Worm (Caenorhabditis elegans): ENCODE measurements around the gene mrpl-20.

The mrpl-20 gene

ce11 chrII:13321235-13321634, 16.8 kb upstream of the mrpl-20 start:
- TF ChIP-seq pbrm-1 (GFP tag; IDR thresholded peaks at IDR 0.05) (0 out of 2 replicates have a peak, but pooled peaks have one; percentile 42), nfyb-1 (GFP tag; IDR thresholded peaks at IDR 0.05) (peak; percentile 58; the same call in 1 of the 2 replicates), ztf-22 (GFP tag; optimal IDR thresholded peaks at IDR 0.05) (no peak), pha-4 (tag; optimal IDR thresholded peaks at IDR 0.05) (no peak), nhr-90 (tag; optimal IDR thresholded peaks at IDR 0.05) (no peak), lin-35 (GFP tag; optimal IDR thresholded peaks at IDR 0.05) (no peak), lin-40 (tag; optimal IDR thresholded peaks at IDR 0.05) (no peak)

ce11 chrII:13325290-13325689, 12.8 kb upstream of the mrpl-20 start:
- TF ChIP-seq hlh-12 (tag; optimal IDR thresholded peaks at IDR 0.05) (no peak), egrh-3 (GFP tag; IDR thresholded peaks at IDR 0.05) (peak; percentile 52; the same call in 1 of the 2 replicates), zfh-2 (GFP tag; conservative IDR thresholded peaks at IDR 0.05) (peak; percentile 87)

- no peak for TF ChIP-seq bed-1 (GFP tag; IDR thresholded peaks at IDR 0.05)
- TF ChIP-seq ztf-28 (GFP tag; IDR thresholded peaks at IDR 0.05) = 0 out of 2 replicates have a peak, but pooled peaks have one; percentile 31
- TF ChIP-seq zfh-2 (GFP tag; conservative IDR thresholded peaks at IDR 0.05) = peak; percentile 63; the same call in 1 of the 2 replicates
These were observed 11.6 kb upstream of the mrpl-20 start for ce11 chrII:13326478-13326877.

ce11 chrII:13330359-13330758, 7.7 kb upstream of the mrpl-20 start, which contains the start of gene sam-10:
TSS of gene sam-10 (minus strand) at chrII:13330525.
- TF ChIP-seq chd-7 (tag; optimal IDR thresholded peaks at IDR 0.05) (no peak), sptf-2 (GFP tag; optimal IDR thresholded peaks at IDR 0.05) (no peak), lsy-27 (tag; optimal IDR thresholded peaks at IDR 0.05; ENCODE audit: borderline replicate concordance, insufficient read depth) (no peak), madf-10 (tag; optimal IDR thresholded peaks at IDR 0.05) (no peak), lin-26 (GFP tag; IDR thresholded peaks at IDR 0.05) (no peak), bed-1 (GFP tag; IDR thresholded peaks at IDR 0.05) (no peak), gei-17 (GFP tag; optimal IDR thresholded peaks at IDR 0.05) (no peak), T07F8.4 (tag; optimal IDR thresholded peaks at IDR 0.05) (no peak), egrh-3 (GFP tag; IDR thresholded peaks at IDR 0.05) (peak; percentile 33; the same call in 1 of the 2 replicates), F55B11.4 (tag; optimal IDR thresholded peaks at IDR 0.05; ENCODE audit: borderline replicate concordance, insufficient read depth) (no peak), zfh-2 (GFP tag; conservative IDR thresholded peaks at IDR 0.05) (peak; percentile 74), D2030.7 (GFP tag; IDR thresholded peaks at IDR 0.05) (no peak), tbp1 (GFP tag; optimal IDR thresholded peaks at IDR 0.05) (no peak), ZK185.1 (tag; optimal IDR thresholded peaks at IDR 0.05; ENCODE audit: poor library complexity, severe bottlenecking) (no peak), F39B2.1 (GFP tag; IDR thresholded peaks at IDR 0.05) (no peak), egl-18 (GFP tag; IDR thresholded peaks at IDR 0.05) (no peak)

- TF ChIP-seq nhr-80 (tag; optimal IDR thresholded peaks at IDR 0.05) = peak; percentile 63
- TF ChIP-seq attf-5 (GFP tag; optimal IDR thresholded peaks at IDR 0.05) = no peak
- no peak for TF ChIP-seq efl-1 (GFP tag; optimal IDR thresholded peaks at IDR 0.05)
- TF ChIP-seq F52B5.7 (tag; optimal IDR thresholded peaks at IDR 0.05) = no peak
These were observed 4.8 kb upstream of the mrpl-20 start for ce11 chrII:13333103-13333764.

Measured in whole organism, young adult.